Fruit fly (Drosophila melanogaster): Measurements from ENCODE around the gene klar.

- TF ChIP-seq CG8301 (tag; optimal IDR thresholded peaks at IDR 0.05) (no peak), fd96Ca (GFP tag; IDR thresholded peaks at IDR 0.05) (peak; percentile 22; the same call in 1 of the 3 replicates), CG12605 (GFP tag; IDR thresholded peaks at IDR 0.05) (no peak), CG17806 (tag; optimal IDR thresholded peaks at IDR 0.05) (no peak), CG32121 (GFP tag; IDR thresholded peaks at IDR 0.05) (peak; percentile 25; the same call in 1 of the 2 replicates), CG10348 (GFP tag; IDR thresholded peaks at IDR 0.05) (no peak), Pif1A (GFP tag; optimal IDR thresholded peaks at IDR 0.05) (no peak), EcR (GFP tag; optimal IDR thresholded peaks at IDR 0.05) (peak; percentile 52), CG13204 (GFP tag; optimal IDR thresholded peaks at IDR 0.05) (no peak), CG34367 (tag; optimal IDR thresholded peaks at IDR 0.05) (no peak), Pif1B (GFP tag; optimal IDR thresholded peaks at IDR 0.05) (no peak), CG4496 (GFP tag; IDR thresholded peaks at IDR 0.05) (0 out of 3 replicates have a peak, but pooled peaks have one; percentile 39), D1 (tag; optimal IDR thresholded peaks at IDR 0.05) (no peak)
These were observed 20.7 kb upstream of the klar start for dm6 chr3L:561117-561516.

Measured in whole organism, pupa.